Worm (Caenorhabditis elegans) whole organism, L3 larva: ENCODE results near the gene T06E6.10.

Source experiments
- R02D3.7 ChIP-seq: fragments of 150-350 bp; optimal IDR thresholded peaks from 2 replicates; lab custom pipeline; 2014; ENCODE audit warnings: missing biosample characterization, missing genetic modification characterization
- aly-2 ChIP-seq: fragments of 150-350 bp; optimal IDR thresholded peaks from 2 replicates; lab custom pipeline; 2014; ENCODE audit warnings: missing biosample characterization, missing genetic modification characterization
- ama-1 ChIP-seq: fragments of 150-350 bp; optimal IDR thresholded peaks from 2 replicates; lab custom pipeline; 2018
- ceh-16 ChIP-seq: sonication (generic microtip); optimal IDR thresholded peaks from 2 replicates; lab custom pipeline; 2017; ENCODE audit warnings: missing biosample characterization, missing genetic modification characterization
- ceh-28 ChIP-seq: fragments of 150-350 bp; optimal IDR thresholded peaks from 2 replicates; lab custom pipeline; 2014; ENCODE audit warnings: missing biosample characterization, missing genetic modification reagents, missing genetic modification characterization
- ceh-82 ChIP-seq: fragments of 150-350 bp; optimal IDR thresholded peaks from 2 replicates; lab custom pipeline; 2014; ENCODE audit warnings: missing biosample characterization, missing genetic modification characterization
- ceh-9 ChIP-seq: sonication (generic microtip); optimal IDR thresholded peaks from 2 replicates; lab custom pipeline; 2018; ENCODE audit warnings: missing biosample characterization, missing genetic modification characterization
- daf-12 ChIP-seq: fragments of 150-350 bp; optimal IDR thresholded peaks from 2 replicates; lab custom pipeline; 2014; ENCODE audit warnings: missing biosample characterization, missing genetic modification reagents, missing genetic modification characterization
- egl-27 ChIP-seq: sonication (generic microtip); optimal IDR thresholded peaks from 4 replicates; lab custom pipeline; 2017; ENCODE audit warnings: missing biosample characterization, missing genetic modification reagents, missing genetic modification characterization
- egl-5 ChIP-seq: fragments of 150-350 bp; optimal IDR thresholded peaks from 2 replicates; lab custom pipeline; 2017; ENCODE audit warnings: missing biosample characterization, missing genetic modification reagents, missing genetic modification characterization, inconsistent platforms
- elt-1 ChIP-seq: fragments of 150-350 bp; optimal IDR thresholded peaks from 2 replicates; lab custom pipeline; 2014; ENCODE audit warnings: missing biosample characterization, missing genetic modification characterization
- elt-2 ChIP-seq: sonication (generic microtip); optimal IDR thresholded peaks from 2 replicates; lab custom pipeline; 2016; ENCODE audit warnings: missing genetic modification reagents, mild to moderate bottlenecking, missing genetic modification characterization, missing compliant biosample characterization
- elt-3 ChIP-seq, 3 experiments: fragments of 150-350 bp in 1 of 3; sonication (generic microtip) in 2 of 3; optimal IDR thresholded peaks; 2 replicates in 2 of 3; 4 replicates in 1 of 3; lab custom pipeline; 2014 to 2017; ENCODE audit warnings: missing biosample characterization in 3 of 3, missing genetic modification characterization in 3 of 3
- eor-1 ChIP-seq, 2 experiments: fragments of 150-350 bp; optimal IDR thresholded peaks; 2 replicates each; lab custom pipeline; 2014 to 2018; ENCODE audit warnings: missing biosample characterization in 2 of 2, missing genetic modification characterization in 2 of 2
- fkh-10 ChIP-seq: sonication (generic microtip); optimal IDR thresholded peaks from 2 replicates; lab custom pipeline; 2017; ENCODE audit warnings: missing biosample characterization, missing genetic modification reagents, missing genetic modification characterization
- fkh-2 ChIP-seq: fragments of 150-350 bp; optimal IDR thresholded peaks from 2 replicates; lab custom pipeline; 2014; ENCODE audit warnings: missing biosample characterization, missing genetic modification reagents, missing genetic modification characterization
- fos-1 ChIP-seq: fragments of 150-350 bp; optimal IDR thresholded peaks from 2 replicates; lab custom pipeline; 2014; ENCODE audit warnings: missing biosample characterization, missing genetic modification characterization
- hmg-11 ChIP-seq: sonication (generic microtip); optimal IDR thresholded peaks from 2 replicates; lab custom pipeline; 2016; ENCODE audit warnings: missing genetic modification characterization, missing compliant biosample characterization
- jun-1 ChIP-seq: fragments of 150-350 bp; optimal IDR thresholded peaks from 2 replicates; lab custom pipeline; 2014; ENCODE audit warnings: missing biosample characterization, missing genetic modification reagents, missing genetic modification characterization
- lin-15B ChIP-seq: fragments of 150-350 bp; optimal IDR thresholded peaks from 2 replicates; lab custom pipeline; 2014; ENCODE audit warnings: missing biosample characterization, missing genetic modification characterization
- lsy-12 ChIP-seq: sonication (generic microtip); optimal IDR thresholded peaks from 2 replicates; lab custom pipeline; 2016; ENCODE audit warnings: mild to moderate bottlenecking, missing genetic modification characterization, missing compliant biosample characterization
- mdl-1 ChIP-seq: fragments of 150-350 bp; optimal IDR thresholded peaks from 2 replicates; lab custom pipeline; 2014; ENCODE audit warnings: missing biosample characterization, missing genetic modification characterization
- mml-1 ChIP-seq: fragments of 150-350 bp; sonication (generic microtip); optimal IDR thresholded peaks from 3 replicates; lab custom pipeline; 2014; ENCODE audit warnings: missing biosample characterization, missing genetic modification characterization
- nhr-23 ChIP-seq: fragments of 150-350 bp; optimal IDR thresholded peaks from 2 replicates; lab custom pipeline; 2014; ENCODE audit warnings: missing biosample characterization, missing genetic modification reagents, missing genetic modification characterization
- nhr-237 ChIP-seq: fragments of 150-350 bp; optimal IDR thresholded peaks from 2 replicates; lab custom pipeline; 2014; ENCODE audit warnings: missing biosample characterization, missing genetic modification characterization
- nhr-25 ChIP-seq: sonication (generic microtip); optimal IDR thresholded peaks from 2 replicates; lab custom pipeline; 2017; ENCODE audit warnings: missing biosample characterization, missing genetic modification characterization
- nhr-28 ChIP-seq: fragments of 150-350 bp; optimal IDR thresholded peaks from 2 replicates; lab custom pipeline; 2014; ENCODE audit warnings: missing biosample characterization, missing genetic modification characterization
- nhr-43 ChIP-seq: sonication (generic microtip); optimal IDR thresholded peaks from 2 replicates; lab custom pipeline; 2016; ENCODE audit warnings: mild to moderate bottlenecking, missing genetic modification characterization, missing compliant biosample characterization; ENCODE audit not compliant: poor library complexity, severe bottlenecking
- nhr-67 ChIP-seq: fragments of 150-350 bp; optimal IDR thresholded peaks from 2 replicates; lab custom pipeline; 2014; ENCODE audit warnings: missing biosample characterization, missing genetic modification characterization
- nhr-77 ChIP-seq: fragments of 150-350 bp; optimal IDR thresholded peaks from 2 replicates; lab custom pipeline; 2014; ENCODE audit warnings: missing biosample characterization, missing genetic modification characterization
- pha-4 ChIP-seq: fragments of 150-350 bp; optimal IDR thresholded peaks from 2 replicates; lab custom pipeline; 2014; ENCODE audit warnings: missing biosample characterization, missing genetic modification reagents, missing genetic modification characterization
- pqm-1 ChIP-seq: fragments of 150-350 bp; optimal IDR thresholded peaks from 2 replicates; lab custom pipeline; 2017; ENCODE audit warnings: missing biosample characterization, missing genetic modification characterization, inconsistent platforms
- skn-1 ChIP-seq: fragments of 150-350 bp; optimal IDR thresholded peaks from 2 replicates; lab custom pipeline; 2014; ENCODE audit warnings: missing biosample characterization, missing genetic modification characterization
- snpc-4 ChIP-seq: fragments of 150-350 bp; optimal IDR thresholded peaks from 2 replicates; lab custom pipeline; 2014; ENCODE audit warnings: missing biosample characterization, missing genetic modification characterization
- tbx-2 ChIP-seq: sonication (generic microtip); optimal IDR thresholded peaks from 2 replicates; lab custom pipeline; 2016; ENCODE audit warnings: mild to moderate bottlenecking, missing genetic modification characterization, missing compliant biosample characterization
- unc-39 ChIP-seq: sonication (generic microtip); optimal IDR thresholded peaks from 4 replicates; lab custom pipeline; 2017; ENCODE audit warnings: missing biosample characterization, missing genetic modification characterization
- unc-62 ChIP-seq: fragments of 150-350 bp; sonication (generic microtip); optimal IDR thresholded peaks from 4 replicates; lab custom pipeline; 2014; ENCODE audit warnings: missing biosample characterization, missing genetic modification reagents, missing genetic modification characterization
- zag-1 ChIP-seq: fragments of 150-350 bp; optimal IDR thresholded peaks from 2 replicates; lab custom pipeline; 2014; ENCODE audit warnings: missing biosample characterization, missing genetic modification characterization
- ztf-11 ChIP-seq: fragments of 150-350 bp; optimal IDR thresholded peaks from 2 replicates; lab custom pipeline; 2014; ENCODE audit warnings: missing biosample characterization, missing genetic modification characterization
- ztf-4 ChIP-seq: fragments of 150-350 bp; optimal IDR thresholded peaks from 2 replicates; lab custom pipeline; 2014; ENCODE audit warnings: missing biosample characterization, missing genetic modification characterization

T06E6.10 gene

ce11 chrV:15417822-15418221 is at the start of gene T06E6.10:
Gene T06E6.10 (plus strand): TSS chrV:15418122.
- TF ChIP-seq fkh-2 (tag; lab: Kevin White, UChicago) (no peak), nhr-237 (tag; lab: Kevin White, UChicago) (no peak), skn-1 (tag; lab: Kevin White, UChicago) (no peak), egl-27 (tag; lab: Kevin White, UChicago) (no peak), lin-15B (tag; lab: Kevin White, UChicago) (no peak), nhr-77 (tag; lab: Kevin White, UChicago) (no peak), egl-5 (tag; lab: Kevin White, UChicago) (no peak), pqm-1 (no peak), tbx-2 (tag; lab: Kevin White, UChicago) (no peak), zag-1 (tag; lab: Kevin White, UChicago) (no peak), ceh-16 (tag; lab: Kevin White, UChicago) (no peak), hmg-11 (tag; lab: Kevin White, UChicago) (no peak), nhr-25 (tag; lab: Kevin White, UChicago) (no peak)
- TF ChIP-seq, all 47 proteins: peak for 0

- TF ChIP-seq aly-2 (tag; lab: Kevin White, UChicago) (no peak), zag-1 (tag; lab: Kevin White, UChicago) (no peak), mdl-1 (tag; lab: Kevin White, UChicago) (no peak), ztf-4 (tag; lab: Kevin White, UChicago) (no peak), tbx-2 (tag; lab: Kevin White, UChicago) (no peak), unc-39 (no peak), eor-1 (tag; optimal IDR thresholded peaks at IDR 0.05; lab: Kevin White, UChicago) (no peak), unc-62 (no peak), nhr-23 (tag; lab: Kevin White, UChicago) (no peak), fos-1 (no peak)
These were observed 48.2 kb upstream of the T06E6.10 start, which contains the start of gene nhr-269 for ce11 chrV:15369707-15370106. Gene nhr-269 (minus strand): TSS chrV:15369807.

- TF ChIP-seq unc-39: no peak
- TF ChIP-seq ceh-82 (tag; lab: Kevin White, UChicago): no peak
- no peak for TF ChIP-seq ceh-9
- no peak for TF ChIP-seq nhr-28 (tag; lab: Kevin White, UChicago)
- TF ChIP-seq jun-1: no peak
- no peak for TF ChIP-seq lsy-12 (tag; lab: Kevin White, UChicago)
- no peak for TF ChIP-seq ztf-11 (tag; lab: Kevin White, UChicago)
- no peak for TF ChIP-seq daf-12 (tag; lab: Kevin White, UChicago)
- TF ChIP-seq eor-1 (tag; optimal IDR thresholded peaks at IDR 0.05; lab: Kevin White, UChicago): no peak
- no peak for TF ChIP-seq nhr-43 (tag; lab: Kevin White, UChicago)
- TF ChIP-seq nhr-25 (tag; lab: Kevin White, UChicago): no peak
- no peak for TF ChIP-seq elt-2
- TF ChIP-seq snpc-4: no peak
- TF ChIP-seq egl-5 (tag; lab: Kevin White, UChicago): no peak
- no peak for TF ChIP-seq nhr-77 (tag; lab: Kevin White, UChicago)
- no peak for TF ChIP-seq R02D3.7 (tag; lab: Kevin White, UChicago)
- no peak for TF ChIP-seq pha-4 (tag; lab: Kevin White, UChicago)
- no peak for TF ChIP-seq fkh-10 (GFP tag; lab: Kevin White, UChicago)
These were observed 41.7 kb upstream of the T06E6.10 start, which contains the start of gene srh-52 for ce11 chrV:15376223-15376622. Gene srh-52 (minus strand): TSS chrV:15376323.

- TF ChIP-seq pqm-1 (no peak), nhr-25 (tag; lab: Kevin White, UChicago) (no peak), unc-62 (no peak), elt-1 (no peak), nhr-67 (tag; lab: Kevin White, UChicago) (no peak)
These were observed 40.0 kb upstream of the T06E6.10 start, which contains the start of gene srh-122 for ce11 chrV:15377903-15378302. Gene srh-122 (minus strand): TSS chrV:15378003.

ce11 chrV:15379817-15380216 is 38.1 kb upstream of the T06E6.10 start, which contains the start of gene srh-251:
Gene srh-251 (minus strand): TSS chrV:15379917.
- TF ChIP-seq unc-62: no peak
- no peak for TF ChIP-seq mml-1 (tag; lab: Kevin White, UChicago)
- no peak for TF ChIP-seq elt-3 (tag; optimal IDR thresholded peaks at IDR 0.05; lab: Kevin White, UChicago)
- no peak for TF ChIP-seq elt-2
- no peak for TF ChIP-seq unc-39
- no peak for TF ChIP-seq ceh-16 (tag; lab: Kevin White, UChicago)
- TF ChIP-seq nhr-77 (tag; lab: Kevin White, UChicago): no peak
- no peak for TF ChIP-seq nhr-25 (tag; lab: Kevin White, UChicago)
- no peak for TF ChIP-seq egl-5 (tag; lab: Kevin White, UChicago)
- no peak for TF ChIP-seq ama-1 (lab: Kevin White, UChicago)
- TF ChIP-seq fos-1: no peak
- TF ChIP-seq ceh-28 (tag; lab: Kevin White, UChicago): no peak
- no peak for TF ChIP-seq nhr-43 (tag; lab: Kevin White, UChicago)
- no peak for TF ChIP-seq lsy-12 (tag; lab: Kevin White, UChicago)
- no peak for TF ChIP-seq snpc-4
- no peak for TF ChIP-seq ztf-4 (tag; lab: Kevin White, UChicago)
- no peak for TF ChIP-seq pha-4 (tag; lab: Kevin White, UChicago)
- no peak for TF ChIP-seq mdl-1 (tag; lab: Kevin White, UChicago)
